Worm (Caenorhabditis elegans): ENCODE measurements around the gene Y22D7AL.10.
A peak's percentile ranks its signal among the peaks of the same experiment; 100 is the strongest.

Y22D7AL.10 gene

ce11 chrIII:1618915-1619314, at the start of gene Y22D7AL.10:
Gene Y22D7AL.10 (minus strand): TSS chrIII:1618929.
- TF ChIP-seq dmd-4 (tag; optimal IDR thresholded peaks at IDR 0.05) (peak; percentile 70), ceh-16 (tag; optimal IDR thresholded peaks at IDR 0.05) (peak; percentile 86), blmp-1 (tag; optimal IDR thresholded peaks at IDR 0.05; ENCODE audit: insufficient read depth) (peak; percentile 84), lin-13 (GFP tag; optimal IDR thresholded peaks at IDR 0.05) (peak; percentile 98), peb-1 (tag; optimal IDR thresholded peaks at IDR 0.05) (no peak), nhr-23 (tag; optimal IDR thresholded peaks at IDR 0.05) (no peak), crh-2 (tag; optimal IDR thresholded peaks at IDR 0.05) (peak; percentile 97), nhr-10 (tag; optimal IDR thresholded peaks at IDR 0.05) (peak; percentile 92), ZK546.5 (tag; optimal IDR thresholded peaks at IDR 0.05) (peak; percentile 82), zag-1 (tag; optimal IDR thresholded peaks at IDR 0.05) (peak; percentile 76), ztf-1 (GFP tag; conservative IDR thresholded peaks at IDR 0.05) (0 out of 2 replicates have a peak, but pooled peaks have one; percentile 76), C34F6.9 (tag; optimal IDR thresholded peaks at IDR 0.05) (peak; percentile 95), Y55F3AM.14 (GFP tag; optimal IDR thresholded peaks at IDR 0.05) (peak; percentile 92), nhr-237 (tag; optimal IDR thresholded peaks at IDR 0.05) (peak; percentile 87), ceh-82 (tag; optimal IDR thresholded peaks at IDR 0.05) (peak; percentile 84), mdl-1 (tag; optimal IDR thresholded peaks at IDR 0.05) (peak; percentile 58 to 59), alr-1 (tag; optimal IDR thresholded peaks at IDR 0.05) (no peak), lin-39 (tag; optimal IDR thresholded peaks at IDR 0.05) (no peak), aly-2 (tag; optimal IDR thresholded peaks at IDR 0.05) (peak; percentile 44), nhr-21 (tag; optimal IDR thresholded peaks at IDR 0.05) (peak; percentile 97), nhr-77 (tag; optimal IDR thresholded peaks at IDR 0.05) (peak; percentile 82), ztf-11 (tag; optimal IDR thresholded peaks at IDR 0.05) (peak; percentile 75), egl-27 (tag; optimal IDR thresholded peaks at IDR 0.05) (peak; percentile 91), ztf-4 (tag; optimal IDR thresholded peaks at IDR 0.05) (peak; percentile 97), elt-1 (tag; optimal IDR thresholded peaks at IDR 0.05) (no peak), unc-39 (tag; optimal IDR thresholded peaks at IDR 0.05) (no peak), sma-9 (GFP tag; optimal IDR thresholded peaks at IDR 0.05) (peak; percentile 96), sma-9 (tag; optimal IDR thresholded peaks at IDR 0.05) (no peak), mbf-1 (tag; optimal IDR thresholded peaks at IDR 0.05) (peak; percentile 56), lin-11 (tag; optimal IDR thresholded peaks at IDR 0.05) (peak; percentile 100), sem-4 (tag; optimal IDR thresholded peaks at IDR 0.05) (peak; percentile 97), skn-1 (tag; optimal IDR thresholded peaks at IDR 0.05) (peak; percentile 85), snpc-4 (tag; optimal IDR thresholded peaks at IDR 0.05) (peak; percentile 61), lsy-2 (tag; optimal IDR thresholded peaks at IDR 0.05) (peak; percentile 98), nhr-129 (tag; optimal IDR thresholded peaks at IDR 0.05) (peak; percentile 99), nhr-12 (tag; optimal IDR thresholded peaks at IDR 0.05) (peak; percentile 2), F13H6.1 (tag; optimal IDR thresholded peaks at IDR 0.05) (peak; percentile 99), unc-55 (GFP tag; optimal IDR thresholded peaks at IDR 0.05) (peak; percentile 99), elt-3 (tag; optimal IDR thresholded peaks at IDR 0.05) (no peak), sma-3 (GFP tag; optimal IDR thresholded peaks at IDR 0.05) (peak; percentile 99), ama-1 (optimal IDR thresholded peaks at IDR 0.05) (peak; percentile 49), nhr-11 (tag; optimal IDR thresholded peaks at IDR 0.05) (no peak), unc-62 (GFP tag; optimal IDR thresholded peaks at IDR 0.05) (peak; percentile 56), nhr-6 (tag; optimal IDR thresholded peaks at IDR 0.05) (peak; percentile 93), nhr-25 (tag; optimal IDR thresholded peaks at IDR 0.05) (peak; percentile 98), mab-5 (tag; optimal IDR thresholded peaks at IDR 0.05) (peak; percentile 97), fos-1 (tag; optimal IDR thresholded peaks at IDR 0.05) (peak; percentile 84), gmeb-1 (tag; optimal IDR thresholded peaks at IDR 0.05) (peak; percentile 96), R02D3.7 (tag; optimal IDR thresholded peaks at IDR 0.05) (peak; percentile 76)

All from whole organism, L2 larva.